Fruit fly (Drosophila melanogaster): ENCODE data around the gene Mcm7.

The Mcm7 gene

dm6 chr3L:8931916-8932315, 40.5 kb downstream of the Mcm7 start (continued):
- TF ChIP-seq MTF-1 (GFP tag; optimal IDR thresholded peaks at IDR 0.05; ENCODE audit: borderline replicate concordance): no peak
- TF ChIP-seq CG15269 (tag; optimal IDR thresholded peaks at IDR 0.05): peak; percentile 13
- no peak for TF ChIP-seq CG10565 (GFP tag; optimal IDR thresholded peaks at IDR 0.05)
- peak; percentile 29 for TF ChIP-seq CG17385 (GFP tag; optimal IDR thresholded peaks at IDR 0.05)
- no peak for TF ChIP-seq CG9817 (tag; optimal IDR thresholded peaks at IDR 0.05)
- TF ChIP-seq odd (GFP tag; optimal IDR thresholded peaks at IDR 0.05): peak; percentile 40
- no peak for TF ChIP-seq CG12104 (GFP tag; optimal IDR thresholded peaks at IDR 0.05)
- no peak for TF ChIP-seq seq (GFP tag; IDR thresholded peaks at IDR 0.05)
- TF ChIP-seq HLH3B (GFP tag; IDR thresholded peaks at IDR 0.05): no peak
- TF ChIP-seq yki (optimal IDR thresholded peaks at IDR 0.05): no peak
- no peak for TF ChIP-seq mld (GFP tag; IDR thresholded peaks at IDR 0.05; ENCODE audit: partially characterized antibody)
- no peak for TF ChIP-seq Usf (GFP tag; optimal IDR thresholded peaks at IDR 0.05)

DNA sequence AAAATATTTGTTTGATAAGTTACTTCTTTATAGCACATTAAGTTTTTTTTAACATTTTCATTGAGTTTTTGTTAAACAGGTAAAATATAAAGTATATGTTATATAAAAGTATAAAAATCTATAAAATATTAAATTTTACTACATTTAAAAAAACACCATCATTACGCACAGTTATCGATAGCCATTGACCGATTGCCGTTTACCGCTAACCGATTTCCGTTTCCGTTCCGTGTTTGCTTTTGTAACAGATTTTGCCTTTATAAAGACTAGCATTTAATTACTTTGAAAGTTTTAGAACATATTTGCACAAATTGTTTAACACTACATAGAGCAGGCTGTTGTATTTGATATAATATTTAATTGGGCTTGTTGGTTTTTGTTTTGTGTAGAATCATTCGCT, 48.3 kb downstream of the Mcm7 start:
- TF ChIP-seq sd (tag; optimal IDR thresholded peaks at IDR 0.05): no peak
- TF ChIP-seq pros (GFP tag; optimal IDR thresholded peaks at IDR 0.05): no peak
- TF ChIP-seq Scr (GFP tag; IDR thresholded peaks at IDR 0.05; ENCODE audit: partially characterized antibody): no peak
- no peak for TF ChIP-seq CG2129 (GFP tag; IDR thresholded peaks at IDR 0.05; ENCODE audit: partially characterized antibody)
- no peak for TF ChIP-seq sr (GFP tag; IDR thresholded peaks at IDR 0.05)
- TF ChIP-seq wek (GFP tag; optimal IDR thresholded peaks at IDR 0.05): no peak
- TF ChIP-seq CG15073 (GFP tag; optimal IDR thresholded peaks at IDR 0.05): no peak
- TF ChIP-seq Ets97D (GFP tag; optimal IDR thresholded peaks at IDR 0.05): peak; percentile 13
- no peak for TF ChIP-seq cwo (GFP tag; optimal IDR thresholded peaks at IDR 0.05)
- no peak for TF ChIP-seq CG17802 (tag; optimal IDR thresholded peaks at IDR 0.05)
- TF ChIP-seq CG10431 (GFP tag; optimal IDR thresholded peaks at IDR 0.05): no peak
- no peak for TF ChIP-seq ATbp (GFP tag; optimal IDR thresholded peaks at IDR 0.05)
- TF ChIP-seq CG17186 (GFP tag; optimal IDR thresholded peaks at IDR 0.05): no peak
- TF ChIP-seq stwl (tag; optimal IDR thresholded peaks at IDR 0.05): peak; percentile 58
- TF ChIP-seq ro (GFP tag; IDR thresholded peaks at IDR 0.05): no peak
- no peak for TF ChIP-seq Dfd (GFP tag; optimal IDR thresholded peaks at IDR 0.05)
- peak; percentile 77 for TF ChIP-seq CG7271 (tag; optimal IDR thresholded peaks at IDR 0.05)
